Worm (Caenorhabditis elegans) whole organism, L1 larva: ENCODE measurements around the gene T11G6.5.

ENCODE experiments used
- C04F5.9 ChIP-seq: sonication (generic microtip); optimal IDR thresholded peaks from 2 replicates; lab custom pipeline; 2016; ENCODE audit warnings: missing genetic modification characterization, missing compliant biosample characterization
- aha-1 ChIP-seq: fragments of 150-350 bp; optimal IDR thresholded peaks from 2 replicates; lab custom pipeline; 2014; ENCODE audit warnings: missing biosample characterization, missing genetic modification characterization
- aly-2 ChIP-seq: fragments of 150-350 bp; optimal IDR thresholded peaks from 2 replicates; lab custom pipeline; 2014; ENCODE audit warnings: missing biosample characterization, missing genetic modification characterization
- blmp-1 ChIP-seq: fragments of 150-350 bp; optimal IDR thresholded peaks from 2 replicates; lab custom pipeline; 2014; ENCODE audit warnings: missing biosample characterization, missing genetic modification characterization
- ceh-63 ChIP-seq: fragments of 200-800 bp; sonication (Bioruptor generic); optimal IDR thresholded peaks from 2 replicates; lab custom pipeline; 2018; ENCODE audit warnings: mild to moderate bottlenecking, missing genetic modification characterization, missing compliant biosample characterization
- ceh-88 ChIP-seq: fragments of 200-800 bp; sonication (Bioruptor generic); IDR thresholded peaks from 2 replicates; pipeline ENCODE4 v1.3.6; 2022; ENCODE audit warnings: missing genetic modification characterization, missing compliant biosample characterization
- ceh-90 ChIP-seq: sonication (generic microtip); optimal IDR thresholded peaks from 2 replicates; lab custom pipeline; 2016; ENCODE audit warnings: missing genetic modification characterization, missing compliant biosample characterization
- ces-1 ChIP-seq: fragments of 150-350 bp; optimal IDR thresholded peaks from 2 replicates; lab custom pipeline; 2014; ENCODE audit warnings: missing biosample characterization, missing genetic modification reagents, missing genetic modification characterization
- dpl-1 ChIP-seq, 3 experiments: fragments of 150-350 bp in 2 of 3; sonication (generic microtip) in 1 of 3; optimal IDR thresholded peaks; 2 replicates each; lab custom pipeline; 2014 to 2017; ENCODE audit warnings: missing biosample characterization in 3 of 3, missing genetic modification characterization in 3 of 3, missing genetic modification reagents in 3 of 3
- efl-3 ChIP-seq: fragments of 200-800 bp; sonication (Bioruptor generic); optimal IDR thresholded peaks from 2 replicates; lab custom pipeline; 2018; ENCODE audit warnings: mild to moderate bottlenecking, missing genetic modification characterization, missing compliant biosample characterization
- elt-2 ChIP-seq: sonication (generic microtip); optimal IDR thresholded peaks from 2 replicates; lab custom pipeline; 2016; ENCODE audit warnings: missing genetic modification characterization, mild to moderate bottlenecking, inconsistent platforms, missing compliant biosample characterization, missing genetic modification reagents
- elt-3 ChIP-seq, 6 experiments: fragments of 150-350 bp in 1 of 6; sonication (generic microtip); optimal IDR thresholded peaks; 2 replicates each; lab custom pipeline; 2017 to 2018; ENCODE audit warnings: missing biosample characterization in 6 of 6, missing genetic modification characterization in 6 of 6, inconsistent platforms in 1 of 6
- fkh-8 ChIP-seq: sonication (generic microtip); optimal IDR thresholded peaks from 2 replicates; lab custom pipeline; 2016; ENCODE audit warnings: mild to moderate bottlenecking, missing genetic modification characterization, missing compliant biosample characterization
- fos-1 ChIP-seq: fragments of 150-350 bp; optimal IDR thresholded peaks from 2 replicates; lab custom pipeline; 2014; ENCODE audit warnings: missing biosample characterization, missing genetic modification characterization
- hlh-4 ChIP-seq: sonication (generic microtip); optimal IDR thresholded peaks from 2 replicates; lab custom pipeline; 2016; ENCODE audit warnings: mild to moderate bottlenecking, missing genetic modification characterization, missing compliant biosample characterization
- irx-1 ChIP-seq: sonication (generic microtip); optimal IDR thresholded peaks from 2 replicates; lab custom pipeline; 2016; ENCODE audit warnings: missing genetic modification characterization, missing compliant biosample characterization
- isw-1 ChIP-seq: fragments of 200-800 bp; sonication (Bioruptor generic); IDR thresholded peaks from 2 replicates; pipeline ENCODE4 v1.3.6; 2022; ENCODE audit warnings: missing genetic modification characterization, missing compliant biosample characterization
- jun-1 ChIP-seq: fragments of 150-350 bp; optimal IDR thresholded peaks from 2 replicates; lab custom pipeline; 2014; ENCODE audit warnings: missing biosample characterization, missing genetic modification reagents, missing genetic modification characterization
- lin-14 ChIP-seq: fragments of 200-800 bp; sonication (Bioruptor generic); optimal IDR thresholded peaks from 2 replicates; lab custom pipeline; 2018; ENCODE audit warnings: mild to moderate bottlenecking, missing genetic modification characterization, moderate library complexity, missing compliant biosample characterization
- lin-15B ChIP-seq: fragments of 150-350 bp; sonication (generic microtip); optimal IDR thresholded peaks from 3 replicates; lab custom pipeline; 2014; ENCODE audit warnings: missing biosample characterization, missing genetic modification characterization
- lin-35 ChIP-seq, 2 experiments: fragments of 150-350 bp; optimal IDR thresholded peaks; 2 replicates each; lab custom pipeline; 2014; ENCODE audit warnings: missing biosample characterization in 2 of 2, missing genetic modification characterization in 2 of 2, missing genetic modification reagents in 2 of 2
- lir-3 ChIP-seq: sonication (generic microtip); optimal IDR thresholded peaks from 2 replicates; lab custom pipeline; 2016; ENCODE audit warnings: mild to moderate bottlenecking, missing genetic modification characterization, moderate library complexity, missing compliant biosample characterization; ENCODE audit not compliant: poor library complexity
- mab-9 ChIP-seq: fragments of 200-800 bp; sonication (Bioruptor generic); IDR thresholded peaks from 2 replicates; pipeline ENCODE4 v1.3.6; 2022; ENCODE audit warnings: missing genetic modification reagents, missing genetic modification characterization, missing compliant biosample characterization
- mdl-1 ChIP-seq, 2 experiments: fragments of 150-350 bp; optimal IDR thresholded peaks; 2 replicates each; lab custom pipeline; 2014 to 2017; ENCODE audit warnings: missing biosample characterization in 2 of 2, missing genetic modification characterization in 2 of 2, inconsistent platforms in 1 of 2
- mef-2 ChIP-seq: fragments of 150-350 bp; optimal IDR thresholded peaks from 2 replicates; lab custom pipeline; 2014; ENCODE audit warnings: missing biosample characterization, missing genetic modification characterization
- nhr-11 ChIP-seq: fragments of 150-350 bp; optimal IDR thresholded peaks from 2 replicates; lab custom pipeline; 2014; ENCODE audit warnings: missing biosample characterization, missing genetic modification characterization
- nhr-12 ChIP-seq: sonication (generic microtip); optimal IDR thresholded peaks from 2 replicates; lab custom pipeline; 2017; ENCODE audit warnings: missing biosample characterization, missing genetic modification characterization
- nhr-19 ChIP-seq: fragments of 200-800 bp; sonication (Bioruptor generic); conservative IDR thresholded peaks from 2 replicates; pipeline ENCODE4 v1.3.6; 2022; ENCODE audit warnings: missing genetic modification characterization, missing compliant biosample characterization
- nhr-20 ChIP-seq: sonication (generic microtip); optimal IDR thresholded peaks from 2 replicates; lab custom pipeline; 2016; ENCODE audit warnings: mild to moderate bottlenecking, missing genetic modification characterization, missing compliant biosample characterization
- nhr-237 ChIP-seq: fragments of 150-350 bp; optimal IDR thresholded peaks from 2 replicates; lab custom pipeline; 2014; ENCODE audit warnings: missing biosample characterization, missing genetic modification characterization
- nhr-47 ChIP-seq: sonication (generic microtip); optimal IDR thresholded peaks from 2 replicates; lab custom pipeline; 2016; ENCODE audit warnings: mild to moderate bottlenecking, missing genetic modification characterization, moderate library complexity, missing compliant biosample characterization
- pag-3 ChIP-seq: sonication (generic microtip); optimal IDR thresholded peaks from 2 replicates; lab custom pipeline; 2017; ENCODE audit warnings: missing genetic modification characterization, mild to moderate bottlenecking, missing compliant biosample characterization, antibody characterized with exemption, borderline replicate concordance; ENCODE audit not compliant: insufficient read depth
- snpc-4 ChIP-seq: fragments of 150-350 bp; optimal IDR thresholded peaks from 2 replicates; lab custom pipeline; 2014; ENCODE audit warnings: missing biosample characterization, missing genetic modification characterization
- sox-4 ChIP-seq: sonication (generic microtip); optimal IDR thresholded peaks from 2 replicates; lab custom pipeline; 2016; ENCODE audit warnings: missing genetic modification characterization, missing compliant biosample characterization
- sptf-1 ChIP-seq: fragments of 150-350 bp; optimal IDR thresholded peaks from 2 replicates; lab custom pipeline; 2014; ENCODE audit warnings: missing biosample characterization, missing genetic modification characterization
- sup-37 ChIP-seq: fragments of 200-800 bp; sonication (Bioruptor generic); optimal IDR thresholded peaks from 2 replicates; lab custom pipeline; 2018; ENCODE audit warnings: mild to moderate bottlenecking, missing genetic modification characterization, missing compliant biosample characterization
- swsn-7 ChIP-seq: sonication (generic microtip); optimal IDR thresholded peaks from 2 replicates; lab custom pipeline; 2016; ENCODE audit warnings: missing genetic modification characterization, missing compliant biosample characterization
- unc-62 ChIP-seq: fragments of 150-350 bp; optimal IDR thresholded peaks from 2 replicates; lab custom pipeline; 2014; ENCODE audit warnings: missing biosample characterization, missing genetic modification reagents, missing genetic modification characterization
- zip-4 ChIP-seq: fragments of 200-800 bp; sonication (Bioruptor generic); optimal IDR thresholded peaks from 2 replicates; lab custom pipeline; 2018; ENCODE audit warnings: mild to moderate bottlenecking, missing genetic modification characterization, moderate library complexity, missing compliant biosample characterization

Gene T11G6.5

ce11 chrIV:10887285-10887684 is 44.7 kb upstream of the T11G6.5 start, which contains the start of gene F13E9.16:
TSS of gene F13E9.16 (minus strand) at chrIV:10887385.
- TF ChIP-seq ceh-88 (GFP tag; lab: Robert Waterston, UW) = no peak
- TF ChIP-seq sptf-1 (tag; lab: Kevin White, UChicago) = no peak
- TF ChIP-seq blmp-1 (tag; lab: Kevin White, UChicago) = no peak
- TF ChIP-seq efl-3 (GFP tag; lab: Kevin White, UChicago) = no peak
- no peak for TF ChIP-seq ceh-90 (tag; lab: Kevin White, UChicago)
- no peak for TF ChIP-seq fkh-8
- TF ChIP-seq hlh-4 (tag; lab: Kevin White, UChicago) = no peak
- TF ChIP-seq unc-62 (GFP tag; lab: Kevin White, UChicago) = no peak
- TF ChIP-seq isw-1 (GFP tag; lab: Robert Waterston, UW) = no peak
- TF ChIP-seq nhr-12 (tag; lab: Kevin White, UChicago) = no peak
- TF ChIP-seq fos-1 (tag; lab: Kevin White, UChicago) = no peak
- TF ChIP-seq nhr-11 (tag; lab: Kevin White, UChicago) = no peak
- TF ChIP-seq lin-14 (GFP tag; lab: Kevin White, UChicago) = no peak
- TF ChIP-seq dpl-1 (GFP tag; optimal IDR thresholded peaks at IDR 0.05; lab: Kevin White, UChicago) = no peak
- TF ChIP-seq pag-3 (tag; lab: Kevin White, UChicago) = no peak
- no peak for TF ChIP-seq nhr-47

- no peak for TF ChIP-seq ceh-63 (GFP tag; lab: Kevin White, UChicago)
- TF ChIP-seq elt-2 (tag; lab: Kevin White, UChicago) = no peak
- TF ChIP-seq swsn-7 (tag; lab: Kevin White, UChicago) = no peak
- no peak for TF ChIP-seq lin-35 (GFP tag; optimal IDR thresholded peaks at IDR 0.05; lab: Kevin White, UChicago)
- no peak for TF ChIP-seq zip-4
- TF ChIP-seq ces-1 = no peak
- TF ChIP-seq nhr-237 (tag; lab: Kevin White, UChicago) = no peak
- no peak for TF ChIP-seq sup-37 (GFP tag; lab: Kevin White, UChicago)
- TF ChIP-seq, all 84 proteins: peak for 0
These were observed 43.4 kb upstream of the T11G6.5 start, which contains the start of gene srlf-11 for ce11 chrIV:10885915-10886314. TSS of gene srlf-11 (minus strand) at chrIV:10886015.

DNA sequence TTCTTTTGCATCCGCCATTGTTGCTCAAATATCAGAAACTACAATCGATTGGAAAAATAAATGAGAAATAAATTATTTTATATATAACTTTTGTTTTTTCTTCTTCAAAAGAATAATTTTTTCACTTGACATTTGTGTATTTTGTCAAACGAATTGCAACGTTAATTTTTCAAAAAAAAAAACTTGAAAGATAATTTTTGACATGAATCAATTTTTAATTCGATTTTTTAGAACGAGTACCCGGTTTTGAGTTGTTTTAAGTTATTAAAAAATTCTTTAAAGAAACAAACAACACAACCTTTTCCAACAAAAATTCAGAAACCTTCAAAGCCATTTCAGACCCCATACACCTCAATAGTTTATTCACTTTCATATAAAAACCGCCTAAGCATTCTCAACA is 41.7 kb upstream of the T11G6.5 start, which contains the start of gene F13E9.5:
Gene F13E9.5, minus strand, starts transcription at position 101 of the 400 bp plus-strand sequence.
- TF ChIP-seq dpl-1 (GFP tag; optimal IDR thresholded peaks at IDR 0.05; lab: Kevin White, UChicago) (no peak), aha-1 (tag; lab: Kevin White, UChicago) (no peak), mdl-1 (tag; optimal IDR thresholded peaks at IDR 0.05; lab: Kevin White, UChicago) (no peak), lir-3 (tag; lab: Kevin White, UChicago) (no peak), pag-3 (tag; lab: Kevin White, UChicago) (no peak), fkh-8 (no peak), jun-1 (tag; lab: Kevin White, UChicago) (no peak), fos-1 (tag; lab: Kevin White, UChicago) (no peak), C04F5.9 (tag; lab: Kevin White, UChicago) (no peak), ces-1 (no peak), mef-2 (tag; lab: Kevin White, UChicago) (no peak), snpc-4 (tag; lab: Kevin White, UChicago) (no peak), ceh-63 (GFP tag; lab: Kevin White, UChicago) (no peak), nhr-19 (no peak), sox-4 (tag; lab: Kevin White, UChicago) (no peak), mab-9 (no peak), lin-15B (tag; lab: Kevin White, UChicago) (no peak), ceh-90 (tag; lab: Kevin White, UChicago) (no peak), irx-1 (no peak)

DNA sequence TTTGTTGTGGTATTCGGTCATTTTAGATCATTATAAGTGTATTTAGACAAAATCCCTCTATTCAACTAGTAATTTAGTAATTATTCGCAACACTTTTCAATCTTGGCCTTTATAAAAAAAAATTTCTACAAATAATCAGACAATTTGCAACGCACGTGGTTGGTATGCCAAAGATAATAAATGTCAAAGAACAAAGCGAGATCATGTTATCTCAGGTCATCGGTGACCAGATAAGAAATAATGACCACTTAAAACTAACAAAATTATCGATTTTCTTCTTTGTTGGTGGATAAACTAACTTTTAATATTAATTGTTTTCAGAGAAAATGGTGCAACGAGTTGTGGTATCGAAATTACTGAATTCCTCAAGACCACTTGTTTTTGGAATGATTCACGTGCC is 38.7 kb upstream of the T11G6.5 start, which contains the start of gene F13E9.13:
Gene F13E9.13, plus strand, starts transcription at position 317 of the 400 bp plus-strand sequence.
- no peak for TF ChIP-seq aly-2 (tag; lab: Kevin White, UChicago)
- TF ChIP-seq nhr-20 = peak; percentile 19
- peak; percentile 75 for TF ChIP-seq elt-2 (tag; lab: Kevin White, UChicago)
- no peak for TF ChIP-seq lir-3 (tag; lab: Kevin White, UChicago)
- TF ChIP-seq elt-3 (tag; optimal IDR thresholded peaks at IDR 0.05; lab: Kevin White, UChicago) = peak in 1 of 6 experiments; percentile 14
- TF ChIP-seq, all 84 proteins: peak for 3
